Worm (Caenorhabditis elegans): Measurements from ENCODE around the gene cdc-25.4.

Gene cdc-25.4

ce11 chrII:10182634-10183033 lies 6.6 kb downstream of the cdc-25.4 start, which contains the start of gene srd-1:
Gene srd-1 (minus strand): TSS chrII:10182734.
- TF ChIP-seq dsc-1 (tag; optimal IDR thresholded peaks at IDR 0.05) (no peak), nhr-84 (tag; optimal IDR thresholded peaks at IDR 0.05) (no peak), fkh-4 (tag; optimal IDR thresholded peaks at IDR 0.05; ENCODE audit: borderline replicate concordance) (no peak), tbx-2 (tag; optimal IDR thresholded peaks at IDR 0.05) (no peak), ceh-90 (tag; optimal IDR thresholded peaks at IDR 0.05) (no peak), unc-30 (tag; optimal IDR thresholded peaks at IDR 0.05) (no peak), lin-14 (GFP tag; optimal IDR thresholded peaks at IDR 0.05) (no peak)

ce11 chrII:10174338-10174737 lies 14.9 kb downstream of the cdc-25.4 start, which contains the start of gene F33H1.4:
Gene F33H1.4 (plus strand): TSS chrII:10174648.
- TF ChIP-seq ztf-11 (tag; optimal IDR thresholded peaks at IDR 0.05): no peak
- peak; percentile 6 for TF ChIP-seq aly-2 (tag; optimal IDR thresholded peaks at IDR 0.05)
- TF ChIP-seq unc-98 (GFP tag; IDR thresholded peaks at IDR 0.05): no peak
- peak; percentile 48 for TF ChIP-seq nhr-20 (tag; optimal IDR thresholded peaks at IDR 0.05)
- peak; percentile 27 to 50 (median 50) for TF ChIP-seq dpl-1 (GFP tag; optimal IDR thresholded peaks at IDR 0.05)
- peak in 2 of 3 experiments; percentile 20 to 57 for TF ChIP-seq ceh-82 (tag; optimal IDR thresholded peaks at IDR 0.05)
- peak; percentile 35 for TF ChIP-seq swsn-7 (tag; optimal IDR thresholded peaks at IDR 0.05)
- TF ChIP-seq sup-37 (GFP tag; optimal IDR thresholded peaks at IDR 0.05): no peak
- peak; percentile 98 for TF ChIP-seq lin-13 (GFP tag; optimal IDR thresholded peaks at IDR 0.05)
- peak; percentile 87 for TF ChIP-seq lin-15B (tag; optimal IDR thresholded peaks at IDR 0.05)
- TF ChIP-seq efl-1 (optimal IDR thresholded peaks at IDR 0.05): peak; percentile 68 to 84
- TF ChIP-seq efl-1 (GFP tag; optimal IDR thresholded peaks at IDR 0.05 in 1 of 2): peak; percentile 50 to 95
- no peak for TF ChIP-seq mef-2 (tag; optimal IDR thresholded peaks at IDR 0.05)
- peak; percentile 61 for TF ChIP-seq nhr-71 (tag; optimal IDR thresholded peaks at IDR 0.05)
- TF ChIP-seq tbx-2 (tag; optimal IDR thresholded peaks at IDR 0.05): no peak
- peak; percentile 91 for TF ChIP-seq blmp-1 (tag; optimal IDR thresholded peaks at IDR 0.05)
- TF ChIP-seq nhr-85 (tag): peak; percentile 64
- no peak for TF ChIP-seq snpc-4 (tag; optimal IDR thresholded peaks at IDR 0.05)
- peak; percentile 61 for TF ChIP-seq nhr-47 (tag; optimal IDR thresholded peaks at IDR 0.05)
- TF ChIP-seq efl-3 (GFP tag; optimal IDR thresholded peaks at IDR 0.05): no peak
- TF ChIP-seq rnt-1 (tag; optimal IDR thresholded peaks at IDR 0.05): peak; percentile 61
- peak; percentile 16 for TF ChIP-seq xbp-1 (tag; optimal IDR thresholded peaks at IDR 0.05)
- TF ChIP-seq nhr-237 (tag; optimal IDR thresholded peaks at IDR 0.05): no peak
- TF ChIP-seq ztf-4 (tag; optimal IDR thresholded peaks at IDR 0.05): no peak
- peak; percentile 23 for TF ChIP-seq F16B12.6 (tag; optimal IDR thresholded peaks at IDR 0.05)
- TF ChIP-seq aha-1 (tag; optimal IDR thresholded peaks at IDR 0.05): no peak
- TF ChIP-seq jun-1 (tag; optimal IDR thresholded peaks at IDR 0.05): peak; percentile 8
- TF ChIP-seq nhr-84 (tag; optimal IDR thresholded peaks at IDR 0.05): no peak
- TF ChIP-seq mdl-1 (tag; optimal IDR thresholded peaks at IDR 0.05): peak in 1 of 2 experiments; percentile 19
- TF ChIP-seq hlh-17 (GFP tag; optimal IDR thresholded peaks at IDR 0.05; ENCODE audit: borderline replicate concordance): no peak
- TF ChIP-seq lsy-2 (tag; optimal IDR thresholded peaks at IDR 0.05): peak; percentile 83 to 97
- no peak for TF ChIP-seq C16A3.4 (tag; optimal IDR thresholded peaks at IDR 0.05)
- no peak for TF ChIP-seq isw-1 (GFP tag; IDR thresholded peaks at IDR 0.05)
- no peak for TF ChIP-seq unc-62 (GFP tag; optimal IDR thresholded peaks at IDR 0.05)
- TF ChIP-seq snu-23 (GFP tag; optimal IDR thresholded peaks at IDR 0.05): peak; percentile 65
- no peak for TF ChIP-seq dsc-1 (tag; optimal IDR thresholded peaks at IDR 0.05)
- no peak for TF ChIP-seq unc-30 (tag; optimal IDR thresholded peaks at IDR 0.05)
- TF ChIP-seq elt-2 (tag; optimal IDR thresholded peaks at IDR 0.05): no peak
- TF ChIP-seq skn-1 (tag; optimal IDR thresholded peaks at IDR 0.05): peak; percentile 3
- no peak for TF ChIP-seq pax-3 (tag; optimal IDR thresholded peaks at IDR 0.05)
- TF ChIP-seq lin-14 (GFP tag; optimal IDR thresholded peaks at IDR 0.05): peak; percentile 89
- peak; percentile 23 for TF ChIP-seq nhr-77 (tag; optimal IDR thresholded peaks at IDR 0.05)
- peak; percentile 28 for TF ChIP-seq nhr-90 (tag; optimal IDR thresholded peaks at IDR 0.05; ENCODE audit: poor library complexity)
- TF ChIP-seq tlp-1 (tag; optimal IDR thresholded peaks at IDR 0.05): no peak
- TF ChIP-seq mab-9 (GFP tag; IDR thresholded peaks at IDR 0.05): no peak
- peak in 1 of 6 experiments; percentile 22 for TF ChIP-seq elt-3 (tag; optimal IDR thresholded peaks at IDR 0.05)
- no peak for TF ChIP-seq egl-27 (tag; optimal IDR thresholded peaks at IDR 0.05)
- TF ChIP-seq mep-1 (tag; optimal IDR thresholded peaks at IDR 0.05): peak; percentile 70
- no peak for TF ChIP-seq egl-13 (tag; optimal IDR thresholded peaks at IDR 0.05)

Measured in whole organism, L1 larva.